Fruit fly (Drosophila melanogaster) whole organism, adult: ENCODE measurements around the gene CG42828.

Experiments used
- CG11617 ChIP-seq: fragments of 200-800 bp; sonication (Bioruptor generic); optimal IDR thresholded peaks from 2 replicates; lab custom pipeline; 2017; ENCODE audit warnings: mild to moderate bottlenecking, missing biosample characterization, missing genetic modification reagents, missing genetic modification characterization
- CG12768 ChIP-seq: fragments of 200-800 bp; sonication (Bioruptor generic); optimal IDR thresholded peaks from 2 replicates; lab custom pipeline; 2017; ENCODE audit warnings: missing biosample characterization, missing genetic modification characterization, mild to moderate bottlenecking, moderate library complexity, missing genetic modification reagents
- CG14711 ChIP-seq: fragments of 200-800 bp; sonication (Bioruptor generic); optimal IDR thresholded peaks from 2 replicates; lab custom pipeline; 2018; ENCODE audit warnings: missing biosample characterization, mild to moderate bottlenecking, missing genetic modification characterization, moderate library complexity
- CG1620 ChIP-seq: fragments of 200-800 bp; sonication (Bioruptor generic); optimal IDR thresholded peaks from 2 replicates; lab custom pipeline; 2016; ENCODE audit warnings: missing biosample characterization, missing genetic modification characterization
- CG33017 ChIP-seq: fragments of 200-800 bp; sonication (Bioruptor generic); optimal IDR thresholded peaks from 2 replicates; lab custom pipeline; 2018; ENCODE audit warnings: missing biosample characterization, mild to moderate bottlenecking, missing genetic modification characterization, moderate library complexity
- CG5204 ChIP-seq: fragments of 200-800 bp; sonication (Bioruptor generic); optimal IDR thresholded peaks from 2 replicates; lab custom pipeline; 2016; ENCODE audit warnings: missing biosample characterization, missing genetic modification characterization
- CG7045 ChIP-seq: fragments of 200-800 bp; sonication (Bioruptor generic); optimal IDR thresholded peaks from 2 replicates; lab custom pipeline; 2017; ENCODE audit warnings: missing biosample characterization, mild to moderate bottlenecking, missing genetic modification characterization
- CG7101 ChIP-seq: fragments of 200-800 bp; sonication (Bioruptor generic); optimal IDR thresholded peaks from 2 replicates; lab custom pipeline; 2018; ENCODE audit warnings: missing biosample characterization, mild to moderate bottlenecking, missing genetic modification characterization, moderate library complexity
- Clk ChIP-seq: fragments of 200-800 bp; sonication (Bioruptor generic); optimal IDR thresholded peaks from 2 replicates; lab custom pipeline; 2017; ENCODE audit warnings: missing biosample characterization, missing genetic modification characterization
- Crg-1 ChIP-seq: fragments of 200-800 bp; sonication (Bioruptor generic); optimal IDR thresholded peaks from 2 replicates; lab custom pipeline; 2016; ENCODE audit warnings: missing biosample characterization, missing genetic modification characterization
- Hr96 ChIP-seq: fragments of 200-800 bp; sonication (Bioruptor generic); optimal IDR thresholded peaks from 2 replicates; lab custom pipeline; 2016; ENCODE audit warnings: missing biosample characterization, missing genetic modification characterization
- Mnt ChIP-seq: fragments of 200-800 bp; sonication (Bioruptor generic); optimal IDR thresholded peaks from 2 replicates; lab custom pipeline; 2016; ENCODE audit warnings: missing biosample characterization, mild to moderate bottlenecking, missing genetic modification characterization
- bab1 ChIP-seq: fragments of 200-800 bp; sonication (Bioruptor generic); optimal IDR thresholded peaks from 3 replicates; lab custom pipeline; 2019; ENCODE audit warnings: missing biosample characterization, mild to moderate bottlenecking, missing genetic modification characterization, moderate library complexity
- cic ChIP-seq: fragments of 200-800 bp; sonication (Bioruptor generic); optimal IDR thresholded peaks from 2 replicates; lab custom pipeline; 2017; ENCODE audit warnings: missing biosample characterization, mild to moderate bottlenecking, missing genetic modification characterization, moderate library complexity
- kay ChIP-seq: fragments of 200-800 bp; sonication (Bioruptor generic); peaks from one replicate; lab custom pipeline; 2016; ENCODE audit warnings: missing biosample characterization, missing genetic modification characterization, borderline replicate concordance
- ovo ChIP-seq: fragments of 200-800 bp; sonication (Bioruptor generic); optimal IDR thresholded peaks from 2 replicates; lab custom pipeline; 2016; ENCODE audit warnings: missing biosample characterization, missing genetic modification characterization
- pad ChIP-seq: fragments of 200-800 bp; sonication (Bioruptor generic); optimal IDR thresholded peaks from 3 replicates; lab custom pipeline; 2017; ENCODE audit warnings: missing biosample characterization, missing genetic modification characterization, mild to moderate bottlenecking, moderate library complexity, missing genetic modification reagents
- tj ChIP-seq: fragments of 200-800 bp; sonication (Bioruptor generic); optimal IDR thresholded peaks from 3 replicates; lab custom pipeline; 2017; ENCODE audit warnings: missing biosample characterization, mild to moderate bottlenecking, missing genetic modification characterization, moderate library complexity
- toe ChIP-seq: fragments of 200-800 bp; sonication (Bioruptor generic); optimal IDR thresholded peaks from 2 replicates; lab custom pipeline; 2016; ENCODE audit warnings: missing biosample characterization, missing genetic modification characterization

CG42828 gene

dm6 chr3R:23337183-23337825, 36.2 kb upstream of the CG42828 start:
- TF ChIP-seq ovo (GFP tag; lab: Kevin White, UChicago) (no peak), CG33017 (tag; lab: Kevin White, UChicago) (peak; percentile 28), kay (peak; percentile 88), cic (no peak), CG7101 (tag; lab: Kevin White, UChicago) (peak; percentile 5), CG14711 (tag; lab: Kevin White, UChicago) (peak; percentile 18)

dm6 chr3R:23338290-23338689, 35.2 kb upstream of the CG42828 start:
- TF ChIP-seq bab1 (GFP tag; lab: Kevin White, UChicago) (no peak), CG12768 (peak; percentile 15)

dm6 chr3R:23340621-23341020, 32.9 kb upstream of the CG42828 start:
- TF ChIP-seq CG5204 (GFP tag; lab: Kevin White, UChicago) (no peak), CG7045 (GFP tag; lab: Kevin White, UChicago) (no peak)

- TF ChIP-seq cic (peak; percentile 28), CG5204 (GFP tag; lab: Kevin White, UChicago) (no peak)
Observed at dm6 chr3R:23341769-23342352, 31.6 kb upstream of the CG42828 start.

- TF ChIP-seq Hr96 (GFP tag; lab: Kevin White, UChicago), result no peak
- TF ChIP-seq CG12768, result no peak
- TF ChIP-seq bab1 (GFP tag; lab: Kevin White, UChicago), result no peak
- no peak for TF ChIP-seq CG14711 (tag; lab: Kevin White, UChicago)
- no peak for TF ChIP-seq kay
- no peak for TF ChIP-seq CG5204 (GFP tag; lab: Kevin White, UChicago)
- TF ChIP-seq Crg-1 (GFP tag; lab: Kevin White, UChicago), result no peak
- no peak for TF ChIP-seq cic
- no peak for TF ChIP-seq toe
- TF ChIP-seq CG33017 (tag; lab: Kevin White, UChicago), result no peak
- no peak for TF ChIP-seq CG7045 (GFP tag; lab: Kevin White, UChicago)
- no peak for TF ChIP-seq Clk (GFP tag; lab: Kevin White, UChicago)
- TF ChIP-seq CG7101 (tag; lab: Kevin White, UChicago), result no peak
- TF ChIP-seq CG1620 (GFP tag; lab: Kevin White, UChicago), result no peak
- no peak for TF ChIP-seq pad (GFP tag; lab: Kevin White, UChicago)
- TF ChIP-seq CG11617 (GFP tag; lab: Kevin White, UChicago), result no peak
- no peak for TF ChIP-seq tj
Observed at dm6 chr3R:23343707-23344310, 29.7 kb upstream of the CG42828 start.

dm6 chr3R:23345057-23345776, 28.3 kb upstream of the CG42828 start:
- no peak for TF ChIP-seq Crg-1 (GFP tag; lab: Kevin White, UChicago)
- TF ChIP-seq Mnt (GFP tag; lab: Kevin White, UChicago), result no peak
- no peak for TF ChIP-seq Hr96 (GFP tag; lab: Kevin White, UChicago)
- TF ChIP-seq CG14711 (tag; lab: Kevin White, UChicago), result no peak

- TF ChIP-seq tj, result peak; percentile 30
- no peak for TF ChIP-seq pad (GFP tag; lab: Kevin White, UChicago)
- peak; percentile 95 for TF ChIP-seq cic
- TF ChIP-seq CG7101 (tag; lab: Kevin White, UChicago), result no peak
- no peak for TF ChIP-seq CG33017 (tag; lab: Kevin White, UChicago)
- TF ChIP-seq CG5204 (GFP tag; lab: Kevin White, UChicago), result no peak
Observed at dm6 chr3R:23346007-23346681, 27.4 kb upstream of the CG42828 start, which contains the start of gene pnt. pnt (minus strand) TSS chr3R:23346167.
